Worm (Caenorhabditis elegans): Measurements from ENCODE around the gene C55A6.4.
"Not testable (repeated sequence)": the region's sequence is repeated elsewhere in the genome, so short reads cannot be mapped to it uniquely, and the experiment has no call there.

DNA sequence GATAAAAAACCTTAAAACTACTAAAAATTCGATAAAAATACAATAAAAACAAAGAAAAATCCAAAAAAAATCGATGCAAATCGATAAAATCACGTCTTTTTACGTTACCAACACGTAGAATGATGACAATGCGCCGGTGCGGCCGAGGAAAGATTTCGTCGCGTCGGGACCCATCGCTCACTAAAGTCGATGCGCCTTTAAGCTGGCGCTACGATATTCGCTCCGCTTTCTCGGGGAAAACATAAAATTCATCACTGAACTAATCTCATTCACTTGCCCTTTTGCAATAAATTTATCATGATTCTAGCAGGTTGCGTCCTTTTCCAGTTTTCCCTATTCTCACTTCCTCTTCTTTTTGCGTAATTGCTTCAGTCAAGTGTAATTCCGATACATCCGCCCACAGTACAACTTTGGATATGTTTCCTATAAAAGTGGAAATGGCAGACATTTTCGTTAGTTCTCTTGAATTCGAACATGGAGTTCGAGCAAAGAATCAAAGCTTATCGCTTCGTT is 34.1 kb downstream of the C55A6.4 start, which contains the start of gene col-157:
- TF ChIP-seq T22C8.4 (GFP tag; IDR thresholded peaks at IDR 0.05); flt-1 (GFP tag; IDR thresholded peaks at IDR 0.05); klf-2 (GFP tag; conservative IDR thresholded peaks at IDR 0.05); tab-1 (GFP tag; IDR thresholded peaks at IDR 0.05); ref-1 (GFP tag; conservative IDR thresholded peaks at IDR 0.05): not testable (repeated sequence)

All from whole organism, midembryonic.